Fruit fly (Drosophila melanogaster): Measurements from ENCODE around the gene CG6441.

- TF ChIP-seq Sin3A (optimal IDR thresholded peaks at IDR 0.05) (no peak), h (optimal IDR thresholded peaks at IDR 0.05) (no peak), psq (optimal IDR thresholded peaks at IDR 0.05) (no peak), Myc (optimal IDR thresholded peaks at IDR 0.05) (no peak), insv (optimal IDR thresholded peaks at IDR 0.05) (no peak)
Measured at dm6 chr2L:7452093-7452492, 22.4 kb upstream of the CG6441 start.

All from Kc167 (cell line).